Worm (Caenorhabditis elegans) whole organism, midembryonic: ENCODE measurements around the gene ttr-11.
"Not testable (repeated sequence)": the region's sequence is repeated elsewhere in the genome, so short reads cannot be mapped to it uniquely, and the experiment has no call there.

Source experiments
- T22C8.4 ChIP-seq: fragments of 200-800 bp; sonication (Bioruptor generic); IDR thresholded peaks from 2 replicates; pipeline ENCODE4 v1.3.6; 2022; ENCODE audit warnings: missing genetic modification characterization, missing compliant biosample characterization
- cog-1 ChIP-seq: sonication (generic microtip); optimal IDR thresholded peaks from 2 replicates; lab custom pipeline; 2016; ENCODE audit warnings: missing genetic modification characterization, missing compliant biosample characterization
- flt-1 ChIP-seq: fragments of 200-800 bp; sonication (Bioruptor generic); IDR thresholded peaks from 2 replicates; pipeline ENCODE4 v1.3.6; 2022; ENCODE audit warnings: missing genetic modification characterization, missing compliant biosample characterization
- klf-2 ChIP-seq: fragments of 200-800 bp; sonication (Bioruptor generic); conservative IDR thresholded peaks from 2 replicates; pipeline ENCODE4 v1.3.6; 2022; ENCODE audit warnings: missing genetic modification reagents, missing genetic modification characterization, missing compliant biosample characterization
- med-1 ChIP-seq: sonication (generic microtip); optimal IDR thresholded peaks from 2 replicates; lab custom pipeline; 2017; ENCODE audit warnings: missing genetic modification characterization, mild to moderate bottlenecking, missing compliant biosample characterization, antibody characterized with exemption, missing genetic modification reagents; ENCODE audit not compliant: insufficient read depth
- ref-1 ChIP-seq: fragments of 200-800 bp; sonication (Bioruptor generic); conservative IDR thresholded peaks from 2 replicates; pipeline ENCODE4 v1.3.6; 2022; ENCODE audit warnings: missing genetic modification reagents, missing genetic modification characterization, missing compliant biosample characterization
- tab-1 ChIP-seq: fragments of 200-800 bp; sonication (Bioruptor generic); IDR thresholded peaks from 2 replicates; pipeline ENCODE4 v1.3.6; 2022; ENCODE audit warnings: missing genetic modification characterization, missing compliant biosample characterization
- ztf-23 ChIP-seq: fragments of 200-800 bp; sonication (Bioruptor generic); IDR thresholded peaks from 2 replicates; pipeline ENCODE4 v1.3.6; 2022; ENCODE audit warnings: missing genetic modification reagents, missing genetic modification characterization, missing compliant biosample characterization
- ztf-29 ChIP-seq: fragments of 200-800 bp; sonication (Bioruptor generic); IDR thresholded peaks from 2 replicates; pipeline ENCODE4 v1.3.6; 2022; ENCODE audit warnings: missing genetic modification reagents, missing genetic modification characterization, missing compliant biosample characterization

The ttr-11 gene

ce11 chrV:20603014-20603413 lies at the start of gene ttr-11:
Gene ttr-11, plus strand, starts transcription at chrV:20603314.
- no peak for TF ChIP-seq ztf-29
- no peak for TF ChIP-seq T22C8.4
- TF ChIP-seq ref-1 (GFP tag; lab: Robert Waterston, UW) = no peak
- TF ChIP-seq cog-1 = no peak
- TF ChIP-seq med-1 = no peak
- no peak for TF ChIP-seq flt-1 (GFP tag; lab: Robert Waterston, UW)

- TF ChIP-seq klf-2 (GFP tag; lab: Robert Waterston, UW) (no peak), ref-1 (GFP tag; lab: Robert Waterston, UW) (no peak), med-1 (no peak), ztf-29 (no peak), tab-1 (GFP tag; lab: Robert Waterston, UW) (no peak), flt-1 (GFP tag; lab: Robert Waterston, UW) (no peak), ztf-23 (no peak), cog-1 (no peak), T22C8.4 (no peak)
Measured at ce11 chrV:20555120-20555519, 48.0 kb upstream of the ttr-11 start, which contains the start of gene Y38H6C.21. Gene Y38H6C.21, minus strand, starts transcription at chrV:20555267.

- no peak for TF ChIP-seq klf-2 (GFP tag; lab: Robert Waterston, UW)
- TF ChIP-seq flt-1 (GFP tag; lab: Robert Waterston, UW) = no peak
- no peak for TF ChIP-seq ztf-29
- no peak for TF ChIP-seq tab-1 (GFP tag; lab: Robert Waterston, UW)
- no peak for TF ChIP-seq ref-1 (GFP tag; lab: Robert Waterston, UW)
- no peak for TF ChIP-seq med-1
Measured at ce11 chrV:20556260-20556659, 46.9 kb upstream of the ttr-11 start, which contains the start of gene Y38H6C.23. Gene Y38H6C.23, minus strand, starts transcription at chrV:20556360.

- no peak for TF ChIP-seq ztf-29
- no peak for TF ChIP-seq flt-1 (GFP tag; lab: Robert Waterston, UW)
- TF ChIP-seq cog-1 = no peak
- TF ChIP-seq klf-2 (GFP tag; lab: Robert Waterston, UW) = no peak
- no peak for TF ChIP-seq tab-1 (GFP tag; lab: Robert Waterston, UW)
- TF ChIP-seq ztf-23 = no peak
- no peak for TF ChIP-seq med-1
- no peak for TF ChIP-seq T22C8.4
- TF ChIP-seq ref-1 (GFP tag; lab: Robert Waterston, UW) = no peak
Measured at ce11 chrV:20558270-20558669, 44.8 kb upstream of the ttr-11 start, which contains the start of gene abf-4. Gene abf-4, minus strand, starts transcription at chrV:20558370.

- no peak for TF ChIP-seq ref-1 (GFP tag; lab: Robert Waterston, UW)
- no peak for TF ChIP-seq klf-2 (GFP tag; lab: Robert Waterston, UW)
- TF ChIP-seq cog-1 = no peak
- no peak for TF ChIP-seq flt-1 (GFP tag; lab: Robert Waterston, UW)
Measured at ce11 chrV:20561795-20562194, 41.3 kb upstream of the ttr-11 start, which contains the start of gene F26F2.1. Gene F26F2.1, minus strand, starts transcription at chrV:20561895.

- not testable (repeated sequence) for TF ChIP-seq med-1, T22C8.4, ztf-29
Measured at ce11 chrV:20564054-20564453, 39.1 kb upstream of the ttr-11 start, which contains the start of gene F26F2.13. Gene F26F2.13, plus strand, starts transcription at chrV:20564354.

- TF ChIP-seq cog-1 = no peak
- no peak for TF ChIP-seq ztf-23
- no peak for TF ChIP-seq flt-1 (GFP tag; lab: Robert Waterston, UW)
- TF ChIP-seq med-1 = no peak
- no peak for TF ChIP-seq klf-2 (GFP tag; lab: Robert Waterston, UW)
- TF ChIP-seq tab-1 (GFP tag; lab: Robert Waterston, UW) = no peak
- no peak for TF ChIP-seq ztf-29
- TF ChIP-seq T22C8.4 = no peak
Measured at ce11 chrV:20566454-20566853, 36.7 kb upstream of the ttr-11 start, which contains the start of gene F26F2.3. Gene F26F2.3, minus strand, starts transcription at chrV:20566554.

- TF ChIP-seq ref-1 (GFP tag; lab: Robert Waterston, UW); med-1; cog-1: not testable (repeated sequence)
Measured at ce11 chrV:20568995-20569394, 34.1 kb upstream of the ttr-11 start, which contains the start of gene F26F2.4. Gene F26F2.4, plus strand, starts transcription at chrV:20569295.

- TF ChIP-seq ztf-23 (no peak), klf-2 (GFP tag; lab: Robert Waterston, UW) (no peak), ztf-29 (no peak), cog-1 (no peak), med-1 (no peak), tab-1 (GFP tag; lab: Robert Waterston, UW) (no peak), flt-1 (GFP tag; lab: Robert Waterston, UW) (no peak)
Measured at ce11 chrV:20573392-20573791, 29.7 kb upstream of the ttr-11 start, which contains the start of gene F26F2.5. Gene F26F2.5, plus strand, starts transcription at chrV:20573692.

ce11 chrV:20574314-20574713 lies 28.8 kb upstream of the ttr-11 start, which contains the start of gene clec-263:
Gene clec-263, plus strand, starts transcription at chrV:20574614.
- TF ChIP-seq flt-1 (GFP tag; lab: Robert Waterston, UW) (no peak), tab-1 (GFP tag; lab: Robert Waterston, UW) (no peak), T22C8.4 (no peak), ref-1 (GFP tag; lab: Robert Waterston, UW) (no peak), klf-2 (GFP tag; lab: Robert Waterston, UW) (no peak)

- TF ChIP-seq flt-1 (GFP tag; lab: Robert Waterston, UW) = no peak
- TF ChIP-seq klf-2 (GFP tag; lab: Robert Waterston, UW) = no peak
- no peak for TF ChIP-seq ref-1 (GFP tag; lab: Robert Waterston, UW)
Measured at ce11 chrV:20574872-20575271, 28.2 kb upstream of the ttr-11 start.
